Worm (Caenorhabditis elegans) whole organism, young adult: ENCODE measurements around the gene dylt-2.

Experiments used
- C06A6.2 ChIP-seq: fragments of 200-800 bp; sonication (Bioruptor generic); conservative IDR thresholded peaks from 2 replicates; pipeline ENCODE4 v1.3.6; 2022; ENCODE audit warnings: missing genetic modification characterization, missing compliant biosample characterization
- F37B4.10 ChIP-seq: fragments of 200-800 bp; sonication (Bioruptor generic); IDR thresholded peaks from 2 replicates; pipeline ENCODE4 v1.3.6; 2022; ENCODE audit warnings: missing genetic modification characterization, missing compliant biosample characterization
- T26A5.8 ChIP-seq: sonication (generic microtip); optimal IDR thresholded peaks from 2 replicates; lab custom pipeline; 2016; ENCODE audit warnings: missing genetic modification characterization, missing compliant biosample characterization
- Y79H2A.3 ChIP-seq: fragments of 200-800 bp; sonication (Bioruptor generic); conservative IDR thresholded peaks from 2 replicates; pipeline ENCODE4 v1.3.6; 2022; ENCODE audit warnings: missing genetic modification reagents, missing genetic modification characterization, missing compliant biosample characterization
- Y95B8A.8 ChIP-seq: fragments of 200-800 bp; sonication (Bioruptor generic); IDR thresholded peaks from 2 replicates; pipeline ENCODE4 v1.3.6; 2022; ENCODE audit warnings: missing genetic modification reagents, missing genetic modification characterization, missing compliant biosample characterization
- aptf-2 ChIP-seq: fragments of 200-800 bp; sonication (Bioruptor generic); conservative IDR thresholded peaks from 2 replicates; pipeline ENCODE4 v1.3.6; 2022; ENCODE audit warnings: missing genetic modification reagents, missing genetic modification characterization, missing compliant biosample characterization
- aptf-3 ChIP-seq: fragments of 200-800 bp; sonication (Bioruptor generic); IDR thresholded peaks from 2 replicates; pipeline ENCODE4 v1.3.6; 2022; ENCODE audit warnings: missing genetic modification characterization, missing compliant biosample characterization
- athp-1 ChIP-seq: sonication (generic microtip); optimal IDR thresholded peaks from 2 replicates; lab custom pipeline; 2017; ENCODE audit warnings: mild to moderate bottlenecking, missing genetic modification characterization, missing compliant biosample characterization
- attf-3 ChIP-seq: fragments of 200-800 bp; sonication (Bioruptor generic); conservative IDR thresholded peaks from 2 replicates; pipeline ENCODE4 v1.3.6; 2022; ENCODE audit warnings: missing genetic modification reagents, missing genetic modification characterization, missing compliant biosample characterization
- attf-6 ChIP-seq: fragments of 200-800 bp; sonication (Bioruptor generic); IDR thresholded peaks from 2 replicates; pipeline ENCODE4 v1.3.6; 2022; ENCODE audit warnings: missing genetic modification reagents, missing genetic modification characterization, missing compliant biosample characterization
- bed-1 ChIP-seq: fragments of 200-800 bp; sonication (Bioruptor generic); IDR thresholded peaks from 2 replicates; pipeline ENCODE4 v1.3.6; 2022; ENCODE audit warnings: missing genetic modification reagents, missing genetic modification characterization, missing compliant biosample characterization
- bed-2 ChIP-seq: fragments of 200-800 bp; sonication (Bioruptor generic); IDR thresholded peaks from 2 replicates; pipeline ENCODE4 v1.3.6; 2022; ENCODE audit warnings: missing genetic modification reagents, missing genetic modification characterization, missing compliant biosample characterization
- ccch-3 ChIP-seq: fragments of 200-800 bp; sonication (Bioruptor generic); optimal IDR thresholded peaks from 2 replicates; lab custom pipeline; 2018; ENCODE audit warnings: mild to moderate bottlenecking, missing genetic modification characterization, missing compliant biosample characterization
- ceh-40 ChIP-seq: fragments of 200-800 bp; sonication (Bioruptor generic); IDR thresholded peaks from 2 replicates; pipeline ENCODE4 v1.3.6; 2022; ENCODE audit warnings: missing genetic modification characterization, missing compliant biosample characterization
- ceh-79 ChIP-seq: sonication (generic microtip); optimal IDR thresholded peaks from 2 replicates; lab custom pipeline; 2017; ENCODE audit warnings: mild to moderate bottlenecking, missing genetic modification characterization, missing compliant biosample characterization
- egrh-3 ChIP-seq: fragments of 200-800 bp; sonication (Bioruptor generic); IDR thresholded peaks from 2 replicates; pipeline ENCODE4 v1.3.6; 2022; ENCODE audit warnings: missing genetic modification reagents, missing genetic modification characterization, missing compliant biosample characterization
- hlh-12 ChIP-seq: sonication (generic microtip); optimal IDR thresholded peaks from 2 replicates; lab custom pipeline; 2016; ENCODE audit warnings: missing genetic modification characterization, missing compliant biosample characterization
- hmg-1.2 ChIP-seq: fragments of 200-800 bp; sonication (Bioruptor generic); IDR thresholded peaks from 2 replicates; pipeline ENCODE4 v1.3.6; 2022; ENCODE audit warnings: missing genetic modification reagents, missing genetic modification characterization, missing compliant biosample characterization
- lag-1 ChIP-seq: fragments of 200-800 bp; sonication (Bioruptor generic); IDR thresholded peaks from 2 replicates; pipeline ENCODE4 v1.3.6; 2022; ENCODE audit warnings: missing genetic modification reagents, missing genetic modification characterization, missing compliant biosample characterization
- lin-26 ChIP-seq: fragments of 200-800 bp; sonication (Bioruptor generic); IDR thresholded peaks from 2 replicates; pipeline ENCODE4 v1.3.6; 2022; ENCODE audit warnings: missing genetic modification reagents, missing genetic modification characterization, missing compliant biosample characterization
- lin-35 ChIP-seq, 3 experiments: fragments of 150-350 bp in 2 of 3; sonication (generic microtip) in 1 of 3; optimal IDR thresholded peaks; 2 replicates each; lab custom pipeline; 2014 to 2018; ENCODE audit warnings: missing biosample characterization in 3 of 3, missing genetic modification characterization in 3 of 3, missing genetic modification reagents in 3 of 3
- lsl-1 ChIP-seq: fragments of 200-800 bp; sonication (Bioruptor generic); optimal IDR thresholded peaks from 2 replicates; lab custom pipeline; 2018; ENCODE audit warnings: mild to moderate bottlenecking, missing genetic modification characterization, moderate library complexity, missing compliant biosample characterization
- madf-3 ChIP-seq: fragments of 200-800 bp; sonication (Bioruptor generic); IDR thresholded peaks from 2 replicates; pipeline ENCODE4 v1.3.6; 2022; ENCODE audit warnings: missing genetic modification reagents, missing genetic modification characterization, missing compliant biosample characterization
- madf-8 ChIP-seq: fragments of 200-800 bp; sonication (Bioruptor generic); conservative IDR thresholded peaks from 2 replicates; pipeline ENCODE4 v1.3.6; 2022; ENCODE audit warnings: missing genetic modification reagents, missing genetic modification characterization, missing compliant biosample characterization
- mxl-1 ChIP-seq: sonication (generic microtip); optimal IDR thresholded peaks from 2 replicates; lab custom pipeline; 2016; ENCODE audit warnings: missing genetic modification characterization, missing compliant biosample characterization
- nhr-120 ChIP-seq: fragments of 200-800 bp; sonication (Bioruptor generic); IDR thresholded peaks from 2 replicates; pipeline ENCODE4 v1.3.6; 2022; ENCODE audit warnings: missing genetic modification characterization, missing compliant biosample characterization
- rcor-1 ChIP-seq: fragments of 200-800 bp; sonication (Bioruptor generic); IDR thresholded peaks from 2 replicates; pipeline ENCODE4 v1.3.6; 2022; ENCODE audit warnings: missing genetic modification reagents, missing genetic modification characterization, missing compliant biosample characterization
- snpc-1.3 ChIP-seq: sonication (generic microtip); optimal IDR thresholded peaks from 2 replicates; lab custom pipeline; 2017; ENCODE audit warnings: missing genetic modification characterization, mild to moderate bottlenecking, missing compliant biosample characterization, antibody characterized with exemption, moderate library complexity, missing genotype, missing genetic modification reagents; ENCODE audit not compliant: insufficient read depth
- snpc-3.4 ChIP-seq: sonication (generic microtip); optimal IDR thresholded peaks from 2 replicates; lab custom pipeline; 2017; ENCODE audit warnings: missing genetic modification characterization, mild to moderate bottlenecking, missing compliant biosample characterization, antibody characterized with exemption, moderate library complexity, missing genotype, missing genetic modification reagents
- unc-62 ChIP-seq: fragments of 150-350 bp; optimal IDR thresholded peaks from 2 replicates; lab custom pipeline; 2014; ENCODE audit warnings: missing biosample characterization, missing genetic modification reagents, missing genetic modification characterization
- zfh-2 ChIP-seq: fragments of 200-800 bp; sonication (Bioruptor generic); conservative IDR thresholded peaks from 2 replicates; pipeline ENCODE4 v1.3.6; 2022; ENCODE audit warnings: missing genetic modification reagents, missing genetic modification characterization, missing compliant biosample characterization
- ztf-3 ChIP-seq: fragments of 200-800 bp; sonication (Bioruptor generic); optimal IDR thresholded peaks from 2 replicates; lab custom pipeline; 2018; ENCODE audit warnings: mild to moderate bottlenecking, missing genetic modification characterization, missing compliant biosample characterization
- ztf-6 ChIP-seq: fragments of 200-800 bp; sonication (Bioruptor generic); IDR thresholded peaks from 2 replicates; pipeline ENCODE4 v1.3.6; 2022; ENCODE audit warnings: missing genetic modification reagents, missing genetic modification characterization, missing compliant biosample characterization

The dylt-2 gene

DNA sequence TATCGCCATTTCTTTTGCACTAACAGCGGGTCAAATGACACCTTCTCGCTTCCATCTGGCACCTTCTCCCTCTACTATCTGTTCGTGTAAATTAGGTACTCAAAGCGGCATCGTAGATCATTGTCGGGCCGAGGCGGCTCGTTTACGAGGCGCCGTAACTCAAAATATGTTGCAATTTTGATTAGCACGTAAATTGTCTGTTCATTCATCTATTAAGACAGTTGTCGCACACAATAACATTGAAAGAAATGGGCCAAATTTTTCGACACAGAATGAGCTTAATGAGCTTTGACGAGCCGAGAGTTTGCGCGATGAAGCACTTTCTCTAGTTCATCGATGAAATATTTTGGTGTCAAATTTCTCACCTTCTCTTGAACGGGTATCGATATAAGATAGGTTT, 37.0 kb downstream of the dylt-2 start:
- TF ChIP-seq lsl-1 (no peak), Y79H2A.3 (GFP tag; lab: Robert Waterston, UW) (no peak), Y95B8A.8 (GFP tag; lab: Robert Waterston, UW) (no peak), hlh-12 (tag; lab: Kevin White, UChicago) (no peak), ccch-3 (GFP tag; lab: Kevin White, UChicago) (no peak)

DNA sequence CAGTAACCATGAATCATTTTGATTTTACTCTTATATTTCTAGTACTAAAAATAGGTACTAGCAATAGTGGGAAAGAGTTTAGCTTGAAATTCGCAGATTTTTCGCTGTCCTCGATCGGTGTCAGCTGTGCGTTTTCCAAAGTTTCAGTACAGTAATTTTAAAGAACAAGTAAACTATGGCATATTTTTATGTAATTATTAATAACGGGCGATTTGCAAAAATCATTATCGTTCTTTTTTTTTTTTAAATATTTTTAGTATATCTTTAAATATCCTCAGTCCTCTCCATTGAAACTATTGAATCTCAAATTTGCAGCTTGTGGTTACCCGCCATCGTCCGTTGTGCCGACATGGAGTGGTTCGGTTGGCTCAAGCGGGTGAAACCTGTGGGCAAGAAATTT, 47.2 kb downstream of the dylt-2 start, which contains the start of gene C13E3.1:
TSS of gene C13E3.1 (plus strand) at position 301 of the 400 bp plus-strand sequence.
- TF ChIP-seq madf-3 (GFP tag; lab: Robert Waterston, UW): no peak
- no peak for TF ChIP-seq zfh-2 (GFP tag; lab: Robert Waterston, UW)
- TF ChIP-seq lin-26 (GFP tag; lab: Robert Waterston, UW): no peak
- no peak for TF ChIP-seq madf-8
- no peak for TF ChIP-seq hlh-12 (tag; lab: Kevin White, UChicago)
- TF ChIP-seq unc-62 (GFP tag; lab: Kevin White, UChicago): no peak
- no peak for TF ChIP-seq aptf-2 (GFP tag; lab: Robert Waterston, UW)
- no peak for TF ChIP-seq lin-35 (GFP tag; optimal IDR thresholded peaks at IDR 0.05; lab: Kevin White, UChicago)
- no peak for TF ChIP-seq egrh-3 (GFP tag; lab: Robert Waterston, UW)

DNA sequence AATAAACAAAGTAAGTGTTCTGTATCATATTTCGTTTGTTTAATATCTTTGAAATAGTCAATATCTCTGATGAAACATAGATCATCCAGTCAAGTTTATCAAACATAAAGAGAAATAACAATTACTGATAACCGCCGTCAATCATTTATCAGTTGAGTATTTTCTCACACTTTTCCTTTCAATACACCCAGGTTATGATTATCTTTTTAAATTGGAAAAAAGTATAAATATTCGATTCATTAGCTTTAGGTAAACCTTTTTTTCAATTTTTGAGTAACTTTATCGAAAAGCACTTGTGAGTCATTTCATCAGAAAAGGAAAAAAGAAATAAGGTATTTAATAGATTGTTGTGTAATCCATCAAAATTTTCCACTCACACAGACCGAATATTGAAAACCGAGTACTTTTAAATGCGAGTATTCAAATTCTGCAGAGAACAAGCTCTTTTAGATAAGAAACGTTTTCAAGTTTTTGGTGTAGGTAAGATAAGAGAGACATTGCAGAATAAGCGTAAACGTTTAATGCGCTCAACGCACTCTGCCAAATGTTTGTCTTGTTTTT, 48.5 kb downstream of the dylt-2 start:
- TF ChIP-seq attf-6 (GFP tag; lab: Robert Waterston, UW) (no peak), mxl-1 (tag; lab: Kevin White, UChicago) (no peak), ztf-6 (GFP tag; lab: Robert Waterston, UW) (no peak)

DNA sequence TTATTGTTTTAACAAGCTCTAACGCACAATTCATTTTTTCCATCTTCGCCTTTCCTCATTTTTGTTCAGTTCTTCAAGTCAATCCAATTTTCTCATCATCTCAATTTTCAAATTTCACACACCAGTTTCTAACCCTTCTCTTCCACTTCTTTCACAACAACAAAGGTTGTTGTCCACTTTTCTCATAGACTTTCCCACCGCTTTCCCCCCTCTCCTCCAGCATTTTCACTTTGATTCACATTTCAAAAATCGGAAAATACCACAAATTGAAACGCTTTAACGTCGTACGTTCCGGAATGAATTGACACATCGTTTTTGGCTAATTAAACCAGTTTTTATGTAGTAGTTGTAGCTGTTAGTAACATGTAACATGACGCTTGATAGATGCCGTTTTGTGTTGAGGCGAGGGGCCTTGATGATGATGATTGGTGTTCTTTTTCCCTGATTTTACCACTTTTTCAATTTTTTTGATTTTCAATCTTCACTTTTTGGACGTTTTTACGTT, 49.7 kb downstream of the dylt-2 start:
- no peak for TF ChIP-seq T26A5.8 (tag; lab: Kevin White, UChicago)
- no peak for TF ChIP-seq bed-1 (GFP tag; lab: Robert Waterston, UW)
- no peak for TF ChIP-seq rcor-1 (GFP tag; lab: Robert Waterston, UW)
- no peak for TF ChIP-seq bed-2 (GFP tag; lab: Robert Waterston, UW)
- TF ChIP-seq snpc-1.3 (tag; lab: Kevin White, UChicago): no peak
- TF ChIP-seq C06A6.2: no peak
- TF ChIP-seq ztf-3 (GFP tag; lab: Kevin White, UChicago): no peak
- no peak for TF ChIP-seq ccch-3 (GFP tag; lab: Kevin White, UChicago)
- TF ChIP-seq athp-1 (tag; lab: Kevin White, UChicago): no peak
- TF ChIP-seq F37B4.10 (GFP tag; lab: Robert Waterston, UW): no peak
- no peak for TF ChIP-seq lsl-1
- TF ChIP-seq aptf-3 (GFP tag; lab: Robert Waterston, UW): no peak
- TF ChIP-seq nhr-120 (GFP tag; lab: Robert Waterston, UW): no peak
- TF ChIP-seq hmg-1.2: no peak
- TF ChIP-seq lag-1 (GFP tag; lab: Robert Waterston, UW): no peak
- no peak for TF ChIP-seq snpc-3.4
- TF ChIP-seq ceh-40 (GFP tag; lab: Robert Waterston, UW): no peak
- no peak for TF ChIP-seq attf-3
- no peak for TF ChIP-seq ceh-79 (tag; lab: Kevin White, UChicago)
